Fruit fly (Drosophila melanogaster): Measurements from ENCODE around the gene CG10096.
A peak's percentile ranks its signal among the peaks of the same experiment; 100 is the strongest.

The CG10096 gene

dm6 chr3R:12439401-12440143, 43.8 kb upstream of the CG10096 start, which contains the start of gene Desat1 (continued):
- no peak for TF ChIP-seq pum (GFP tag; optimal IDR thresholded peaks at IDR 0.05)
- TF ChIP-seq cad (GFP tag; optimal IDR thresholded peaks at IDR 0.05): no peak
- TF ChIP-seq sqz (GFP tag; optimal IDR thresholded peaks at IDR 0.05): no peak
- no peak for TF ChIP-seq tll (GFP tag; optimal IDR thresholded peaks at IDR 0.05)
- no peak for TF ChIP-seq ind (GFP tag; optimal IDR thresholded peaks at IDR 0.05)
- TF ChIP-seq CG14014 (GFP tag; IDR thresholded peaks at IDR 0.05): no peak
- TF ChIP-seq Doc3 (GFP tag; IDR thresholded peaks at IDR 0.05; ENCODE audit: partially characterized antibody): peak; percentile 90
- peak; percentile 9; the same call in 1 of the 2 replicates for TF ChIP-seq NFAT (GFP tag; IDR thresholded peaks at IDR 0.05)
- peak; percentile 89 for TF ChIP-seq hbn (GFP tag; IDR thresholded peaks at IDR 0.05; ENCODE audit: partially characterized antibody)
- TF ChIP-seq maf-S (GFP tag; optimal IDR thresholded peaks at IDR 0.05): no peak
- peak; percentile 20 for TF ChIP-seq CG12391 (tag; optimal IDR thresholded peaks at IDR 0.05)
- TF ChIP-seq gsb-n (tag; optimal IDR thresholded peaks at IDR 0.05): no peak
- no peak for TF ChIP-seq slp2 (GFP tag; optimal IDR thresholded peaks at IDR 0.05)
- peak; percentile 98 for TF ChIP-seq Kr (GFP tag; optimal IDR thresholded peaks at IDR 0.05)
- TF ChIP-seq CG17359 (tag; optimal IDR thresholded peaks at IDR 0.05): no peak
- TF ChIP-seq CG16815 (GFP tag; optimal IDR thresholded peaks at IDR 0.05): no peak
- TF ChIP-seq kay (GFP tag; optimal IDR thresholded peaks at IDR 0.05): no peak
- no peak for TF ChIP-seq sima (GFP tag; optimal IDR thresholded peaks at IDR 0.05)
- TF ChIP-seq emc (GFP tag; optimal IDR thresholded peaks at IDR 0.05): no peak
- TF ChIP-seq Hr39 (optimal IDR thresholded peaks at IDR 0.05): no peak
- TF ChIP-seq CG2875 (GFP tag; optimal IDR thresholded peaks at IDR 0.05): no peak
- no peak for TF ChIP-seq sc (optimal IDR thresholded peaks at IDR 0.05)
- TF ChIP-seq sc (GFP tag; optimal IDR thresholded peaks at IDR 0.05): no peak
- TF ChIP-seq gce (GFP tag; IDR thresholded peaks at IDR 0.05): no peak
- no peak for TF ChIP-seq CG13894 (tag; optimal IDR thresholded peaks at IDR 0.05)
- no peak for TF ChIP-seq grn (GFP tag; optimal IDR thresholded peaks at IDR 0.05)
- no peak for TF ChIP-seq CG18764 (GFP tag; optimal IDR thresholded peaks at IDR 0.05)
- TF ChIP-seq CG10959 (GFP tag; IDR thresholded peaks at IDR 0.05): no peak
- TF ChIP-seq Dbx (GFP tag; IDR thresholded peaks at IDR 0.05): no peak
- TF ChIP-seq CG3838 (GFP tag; optimal IDR thresholded peaks at IDR 0.05): no peak
- TF ChIP-seq inv (GFP tag; IDR thresholded peaks at IDR 0.05; ENCODE audit: partially characterized antibody): peak; percentile 82
- no peak for TF ChIP-seq az2 (GFP tag; optimal IDR thresholded peaks at IDR 0.05)
- no peak for TF ChIP-seq Meics (GFP tag; optimal IDR thresholded peaks at IDR 0.05)
- no peak for TF ChIP-seq sim (GFP tag; IDR thresholded peaks at IDR 0.05)
- TF ChIP-seq chm (GFP tag; IDR thresholded peaks at IDR 0.05): no peak
- TF ChIP-seq klu (GFP tag; IDR thresholded peaks at IDR 0.05): no peak
- TF ChIP-seq CG1603 (tag; optimal IDR thresholded peaks at IDR 0.05): peak; percentile 27
- no peak for TF ChIP-seq CG7745 (tag; optimal IDR thresholded peaks at IDR 0.05)
- TF ChIP-seq CG1529 (GFP tag; optimal IDR thresholded peaks at IDR 0.05): no peak
- no peak for TF ChIP-seq org-1 (GFP tag; optimal IDR thresholded peaks at IDR 0.05)
- TF ChIP-seq jigr1 (GFP tag; IDR thresholded peaks at IDR 0.05): no peak
- TF ChIP-seq Myb (GFP tag; optimal IDR thresholded peaks at IDR 0.05): peak; percentile 85
- no peak for TF ChIP-seq ci (GFP tag; IDR thresholded peaks at IDR 0.05)
- no peak for TF ChIP-seq shn (GFP tag; optimal IDR thresholded peaks at IDR 0.05)
- no peak for TF ChIP-seq CG34422 (GFP tag; IDR thresholded peaks at IDR 0.05)
- peak; percentile 93; the same call in 1 of the 2 replicates for TF ChIP-seq amos (GFP tag; IDR thresholded peaks at IDR 0.05; ENCODE audit: partially characterized antibody)
- no peak for TF ChIP-seq lov (optimal IDR thresholded peaks at IDR 0.05)
- no peak for TF ChIP-seq lov (GFP tag; IDR thresholded peaks at IDR 0.05)
- TF ChIP-seq CG14710 (tag; optimal IDR thresholded peaks at IDR 0.05): peak; percentile 59
- no peak for TF ChIP-seq CG10274 (GFP tag; optimal IDR thresholded peaks at IDR 0.05)
- no peak for TF ChIP-seq CG7786 (GFP tag; optimal IDR thresholded peaks at IDR 0.05)
